Worm (Caenorhabditis elegans) whole organism, L3 larva: Measurements from ENCODE around the gene cwp-4.

Experiments
- aly-2 ChIP-seq: fragments of 150-350 bp; optimal IDR thresholded peaks from 2 replicates; lab custom pipeline; 2014; ENCODE audit warnings: missing biosample characterization, missing genetic modification characterization
- ceh-82 ChIP-seq: fragments of 150-350 bp; optimal IDR thresholded peaks from 2 replicates; lab custom pipeline; 2014; ENCODE audit warnings: missing biosample characterization, missing genetic modification characterization
- elt-3 ChIP-seq, 3 experiments: fragments of 150-350 bp in 1 of 3; sonication (generic microtip) in 2 of 3; optimal IDR thresholded peaks; 2 replicates in 2 of 3; 4 replicates in 1 of 3; lab custom pipeline; 2014 to 2017; ENCODE audit warnings: missing biosample characterization in 3 of 3, missing genetic modification characterization in 3 of 3
- jun-1 ChIP-seq: fragments of 150-350 bp; optimal IDR thresholded peaks from 2 replicates; lab custom pipeline; 2014; ENCODE audit warnings: missing biosample characterization, missing genetic modification reagents, missing genetic modification characterization
- lsy-12 ChIP-seq: sonication (generic microtip); optimal IDR thresholded peaks from 2 replicates; lab custom pipeline; 2016; ENCODE audit warnings: mild to moderate bottlenecking, missing genetic modification characterization, missing compliant biosample characterization
- mdl-1 ChIP-seq: fragments of 150-350 bp; optimal IDR thresholded peaks from 2 replicates; lab custom pipeline; 2014; ENCODE audit warnings: missing biosample characterization, missing genetic modification characterization
- nhr-23 ChIP-seq: fragments of 150-350 bp; optimal IDR thresholded peaks from 2 replicates; lab custom pipeline; 2014; ENCODE audit warnings: missing biosample characterization, missing genetic modification reagents, missing genetic modification characterization
- nhr-237 ChIP-seq: fragments of 150-350 bp; optimal IDR thresholded peaks from 2 replicates; lab custom pipeline; 2014; ENCODE audit warnings: missing biosample characterization, missing genetic modification characterization
- pha-4 ChIP-seq: fragments of 150-350 bp; optimal IDR thresholded peaks from 2 replicates; lab custom pipeline; 2014; ENCODE audit warnings: missing biosample characterization, missing genetic modification reagents, missing genetic modification characterization
- pqm-1 ChIP-seq: fragments of 150-350 bp; optimal IDR thresholded peaks from 2 replicates; lab custom pipeline; 2017; ENCODE audit warnings: missing biosample characterization, missing genetic modification characterization, inconsistent platforms
- snpc-4 ChIP-seq: fragments of 150-350 bp; optimal IDR thresholded peaks from 2 replicates; lab custom pipeline; 2014; ENCODE audit warnings: missing biosample characterization, missing genetic modification characterization
- unc-39 ChIP-seq: sonication (generic microtip); optimal IDR thresholded peaks from 4 replicates; lab custom pipeline; 2017; ENCODE audit warnings: missing biosample characterization, missing genetic modification characterization
- unc-62 ChIP-seq: fragments of 150-350 bp; sonication (generic microtip); optimal IDR thresholded peaks from 4 replicates; lab custom pipeline; 2014; ENCODE audit warnings: missing biosample characterization, missing genetic modification reagents, missing genetic modification characterization
- ztf-4 ChIP-seq: fragments of 150-350 bp; optimal IDR thresholded peaks from 2 replicates; lab custom pipeline; 2014; ENCODE audit warnings: missing biosample characterization, missing genetic modification characterization

DNA sequence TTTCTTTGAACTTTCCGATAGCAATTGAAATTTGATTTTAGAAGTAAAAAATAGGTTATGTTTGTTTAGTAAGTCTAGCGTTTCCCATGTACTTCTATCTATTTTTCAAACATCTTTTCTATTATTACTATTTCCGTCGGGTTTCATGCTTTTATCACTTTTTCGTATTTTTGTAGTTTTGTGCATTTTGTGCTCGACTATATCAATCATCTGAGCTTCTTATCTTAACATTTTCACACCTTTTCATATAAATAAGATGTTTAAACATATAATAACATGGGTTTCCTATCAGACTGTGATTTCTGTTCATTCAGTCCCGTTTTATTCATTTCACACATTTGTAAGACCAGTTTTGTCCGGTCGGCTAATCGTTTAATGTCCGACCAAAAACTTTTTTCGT lies 35.4 kb upstream of the cwp-4 start:
- TF ChIP-seq pqm-1 (tag; lab: Kevin White, UChicago) (peak; percentile 85), ceh-82 (tag; lab: Kevin White, UChicago) (no peak), ztf-4 (tag; lab: Kevin White, UChicago) (no peak), mdl-1 (tag; lab: Kevin White, UChicago) (no peak), nhr-237 (no peak), jun-1 (tag; lab: Kevin White, UChicago) (no peak), unc-39 (tag; lab: Kevin White, UChicago) (no peak), nhr-23 (no peak), pha-4 (tag; lab: Kevin White, UChicago) (no peak), lsy-12 (no peak), elt-3 (tag; optimal IDR thresholded peaks at IDR 0.05; lab: Kevin White, UChicago) (no peak), snpc-4 (tag; lab: Kevin White, UChicago) (no peak), aly-2 (tag; lab: Kevin White, UChicago) (no peak), unc-62 (GFP tag; lab: Kevin White, UChicago) (no peak)
